Worm (Caenorhabditis elegans) whole organism, L3 larva: ENCODE measurements around the gene T01C3.3.
A peak's percentile ranks its signal among the peaks of the same experiment; 100 is the strongest.
"Not testable (repeated sequence)": the region's sequence is repeated elsewhere in the genome, so short reads cannot be mapped to it uniquely, and the experiment has no call there.

Source experiments
- R02D3.7 ChIP-seq: fragments of 150-350 bp; optimal IDR thresholded peaks from 2 replicates; lab custom pipeline; 2014; ENCODE audit warnings: missing biosample characterization, missing genetic modification characterization
- ZK546.5 ChIP-seq: sonication (generic microtip); optimal IDR thresholded peaks from 2 replicates; lab custom pipeline; 2017; ENCODE audit warnings: missing biosample characterization, missing genetic modification characterization
- ama-1 ChIP-seq: fragments of 150-350 bp; optimal IDR thresholded peaks from 2 replicates; lab custom pipeline; 2018
- ceh-16 ChIP-seq: sonication (generic microtip); optimal IDR thresholded peaks from 2 replicates; lab custom pipeline; 2017; ENCODE audit warnings: missing biosample characterization, missing genetic modification characterization
- ceh-28 ChIP-seq: fragments of 150-350 bp; optimal IDR thresholded peaks from 2 replicates; lab custom pipeline; 2014; ENCODE audit warnings: missing biosample characterization, missing genetic modification reagents, missing genetic modification characterization
- ceh-82 ChIP-seq: fragments of 150-350 bp; optimal IDR thresholded peaks from 2 replicates; lab custom pipeline; 2014; ENCODE audit warnings: missing biosample characterization, missing genetic modification characterization
- ceh-9 ChIP-seq: sonication (generic microtip); optimal IDR thresholded peaks from 2 replicates; lab custom pipeline; 2018; ENCODE audit warnings: missing biosample characterization, missing genetic modification characterization
- egl-27 ChIP-seq: sonication (generic microtip); optimal IDR thresholded peaks from 4 replicates; lab custom pipeline; 2017; ENCODE audit warnings: missing biosample characterization, missing genetic modification reagents, missing genetic modification characterization
- egl-5 ChIP-seq: fragments of 150-350 bp; optimal IDR thresholded peaks from 2 replicates; lab custom pipeline; 2017; ENCODE audit warnings: missing biosample characterization, missing genetic modification reagents, missing genetic modification characterization, inconsistent platforms
- elt-1 ChIP-seq: fragments of 150-350 bp; optimal IDR thresholded peaks from 2 replicates; lab custom pipeline; 2014; ENCODE audit warnings: missing biosample characterization, missing genetic modification characterization
- elt-2 ChIP-seq: sonication (generic microtip); optimal IDR thresholded peaks from 2 replicates; lab custom pipeline; 2016; ENCODE audit warnings: missing genetic modification reagents, mild to moderate bottlenecking, missing genetic modification characterization, missing compliant biosample characterization
- fos-1 ChIP-seq: fragments of 150-350 bp; optimal IDR thresholded peaks from 2 replicates; lab custom pipeline; 2014; ENCODE audit warnings: missing biosample characterization, missing genetic modification characterization
- hmg-11 ChIP-seq: sonication (generic microtip); optimal IDR thresholded peaks from 2 replicates; lab custom pipeline; 2016; ENCODE audit warnings: missing genetic modification characterization, missing compliant biosample characterization
- jun-1 ChIP-seq: fragments of 150-350 bp; optimal IDR thresholded peaks from 2 replicates; lab custom pipeline; 2014; ENCODE audit warnings: missing biosample characterization, missing genetic modification reagents, missing genetic modification characterization
- lin-15B ChIP-seq: fragments of 150-350 bp; optimal IDR thresholded peaks from 2 replicates; lab custom pipeline; 2014; ENCODE audit warnings: missing biosample characterization, missing genetic modification characterization
- lin-39 ChIP-seq: fragments of 150-350 bp; optimal IDR thresholded peaks from 2 replicates; lab custom pipeline; 2018; ENCODE audit warnings: missing biosample characterization, missing genetic modification reagents, missing genetic modification characterization
- lsy-12 ChIP-seq: sonication (generic microtip); optimal IDR thresholded peaks from 2 replicates; lab custom pipeline; 2016; ENCODE audit warnings: mild to moderate bottlenecking, missing genetic modification characterization, missing compliant biosample characterization
- mdl-1 ChIP-seq: fragments of 150-350 bp; optimal IDR thresholded peaks from 2 replicates; lab custom pipeline; 2014; ENCODE audit warnings: missing biosample characterization, missing genetic modification characterization
- mml-1 ChIP-seq: fragments of 150-350 bp; sonication (generic microtip); optimal IDR thresholded peaks from 3 replicates; lab custom pipeline; 2014; ENCODE audit warnings: missing biosample characterization, missing genetic modification characterization
- nfya-1 ChIP-seq: sonication (generic microtip); optimal IDR thresholded peaks from 2 replicates; lab custom pipeline; 2017; ENCODE audit warnings: missing genetic modification characterization, mild to moderate bottlenecking, missing compliant biosample characterization, antibody characterized with exemption, moderate library complexity; ENCODE audit not compliant: insufficient read depth
- nhr-11 ChIP-seq: fragments of 150-350 bp; optimal IDR thresholded peaks from 2 replicates; lab custom pipeline; 2014; ENCODE audit warnings: missing biosample characterization, missing genetic modification characterization
- nhr-23 ChIP-seq: fragments of 150-350 bp; optimal IDR thresholded peaks from 2 replicates; lab custom pipeline; 2014; ENCODE audit warnings: missing biosample characterization, missing genetic modification reagents, missing genetic modification characterization
- nhr-237 ChIP-seq: fragments of 150-350 bp; optimal IDR thresholded peaks from 2 replicates; lab custom pipeline; 2014; ENCODE audit warnings: missing biosample characterization, missing genetic modification characterization
- nhr-25 ChIP-seq: sonication (generic microtip); optimal IDR thresholded peaks from 2 replicates; lab custom pipeline; 2017; ENCODE audit warnings: missing biosample characterization, missing genetic modification characterization
- nhr-28 ChIP-seq: fragments of 150-350 bp; optimal IDR thresholded peaks from 2 replicates; lab custom pipeline; 2014; ENCODE audit warnings: missing biosample characterization, missing genetic modification characterization
- nhr-43 ChIP-seq: sonication (generic microtip); optimal IDR thresholded peaks from 2 replicates; lab custom pipeline; 2016; ENCODE audit warnings: mild to moderate bottlenecking, missing genetic modification characterization, missing compliant biosample characterization; ENCODE audit not compliant: poor library complexity, severe bottlenecking
- nhr-77 ChIP-seq: fragments of 150-350 bp; optimal IDR thresholded peaks from 2 replicates; lab custom pipeline; 2014; ENCODE audit warnings: missing biosample characterization, missing genetic modification characterization
- pha-4 ChIP-seq: fragments of 150-350 bp; optimal IDR thresholded peaks from 2 replicates; lab custom pipeline; 2014; ENCODE audit warnings: missing biosample characterization, missing genetic modification reagents, missing genetic modification characterization
- pqm-1 ChIP-seq: fragments of 150-350 bp; optimal IDR thresholded peaks from 2 replicates; lab custom pipeline; 2017; ENCODE audit warnings: missing biosample characterization, missing genetic modification characterization, inconsistent platforms
- skn-1 ChIP-seq: fragments of 150-350 bp; optimal IDR thresholded peaks from 2 replicates; lab custom pipeline; 2014; ENCODE audit warnings: missing biosample characterization, missing genetic modification characterization
- snpc-4 ChIP-seq: fragments of 150-350 bp; optimal IDR thresholded peaks from 2 replicates; lab custom pipeline; 2014; ENCODE audit warnings: missing biosample characterization, missing genetic modification characterization
- tbx-2 ChIP-seq: sonication (generic microtip); optimal IDR thresholded peaks from 2 replicates; lab custom pipeline; 2016; ENCODE audit warnings: mild to moderate bottlenecking, missing genetic modification characterization, missing compliant biosample characterization
- unc-62 ChIP-seq: fragments of 150-350 bp; sonication (generic microtip); optimal IDR thresholded peaks from 4 replicates; lab custom pipeline; 2014; ENCODE audit warnings: missing biosample characterization, missing genetic modification reagents, missing genetic modification characterization
- ztf-4 ChIP-seq: fragments of 150-350 bp; optimal IDR thresholded peaks from 2 replicates; lab custom pipeline; 2014; ENCODE audit warnings: missing biosample characterization, missing genetic modification characterization

The T01C3.3 gene

ce11 chrV:14992627-14993117 lies at the start of gene T01C3.3:
Gene T01C3.3 (minus strand): TSS chrV:14992677.
- no peak for TF ChIP-seq mdl-1 (tag; lab: Kevin White, UChicago)
- no peak for TF ChIP-seq skn-1 (tag; lab: Kevin White, UChicago)
- TF ChIP-seq mml-1 (tag; lab: Kevin White, UChicago), result no peak
- TF ChIP-seq unc-62 (GFP tag; lab: Kevin White, UChicago), result no peak
- no peak for TF ChIP-seq ceh-82 (tag; lab: Kevin White, UChicago)
- no peak for TF ChIP-seq nhr-237 (tag; lab: Kevin White, UChicago)
- no peak for TF ChIP-seq egl-5 (tag; lab: Kevin White, UChicago)
- TF ChIP-seq ztf-4 (tag; lab: Kevin White, UChicago), result no peak
- no peak for TF ChIP-seq fos-1 (tag; lab: Kevin White, UChicago)
- TF ChIP-seq ceh-28, result no peak
- no peak for TF ChIP-seq nhr-23 (tag; lab: Kevin White, UChicago)
- no peak for TF ChIP-seq pha-4 (tag; lab: Kevin White, UChicago)
- no peak for TF ChIP-seq pqm-1 (tag; lab: Kevin White, UChicago)
- no peak for TF ChIP-seq egl-27 (tag; lab: Kevin White, UChicago)
- TF ChIP-seq jun-1, result no peak

ce11 chrV:15036769-15037168 lies 44.3 kb upstream of the T01C3.3 start, which contains the start of gene melo-3:
Gene melo-3 (minus strand): TSS chrV:15036869.
- not testable (repeated sequence) for TF ChIP-seq nhr-28; ama-1 (lab: Kevin White, UChicago); nhr-25

ce11 chrV:15031373-15031772 lies 38.9 kb upstream of the T01C3.3 start, which contains the start of gene cng-1:
Gene cng-1 (minus strand): TSS chrV:15031473.
- not testable (repeated sequence) for TF ChIP-seq R02D3.7 (tag; lab: Kevin White, UChicago); jun-1; lsy-12 (tag; lab: Kevin White, UChicago)

ce11 chrV:15028896-15029519 lies 36.5 kb upstream of the T01C3.3 start, which contains the start of gene F14H8.8:
Gene F14H8.8 (plus strand): TSS chrV:15029469.
- TF ChIP-seq elt-1 (tag; lab: Kevin White, UChicago), result no peak
- no peak for TF ChIP-seq egl-5 (tag; lab: Kevin White, UChicago)
- peak; percentile 3 for TF ChIP-seq nhr-43 (tag; lab: Kevin White, UChicago)
- no peak for TF ChIP-seq ceh-9 (tag; lab: Kevin White, UChicago)
- TF ChIP-seq snpc-4 (tag; lab: Kevin White, UChicago), result peak; percentile 93
- TF ChIP-seq nhr-25, result peak; percentile 62
- TF ChIP-seq lin-15B (tag; lab: Kevin White, UChicago), result peak; percentile 6
- TF ChIP-seq nhr-11 (tag; lab: Kevin White, UChicago), result no peak
- TF ChIP-seq ceh-16 (tag; lab: Kevin White, UChicago), result no peak
- TF ChIP-seq elt-2 (tag; lab: Kevin White, UChicago), result no peak
- TF ChIP-seq ZK546.5, result no peak
- no peak for TF ChIP-seq pqm-1 (tag; lab: Kevin White, UChicago)
- peak; percentile 32 for TF ChIP-seq nfya-1 (tag; lab: Kevin White, UChicago)
- TF ChIP-seq nhr-23 (tag; lab: Kevin White, UChicago), result peak; percentile 23

- TF ChIP-seq hmg-11 (tag; lab: Kevin White, UChicago) (no peak), nhr-77 (tag; lab: Kevin White, UChicago) (no peak), tbx-2 (no peak), skn-1 (tag; lab: Kevin White, UChicago) (no peak), lin-39 (tag; lab: Kevin White, UChicago) (no peak), nfya-1 (tag; lab: Kevin White, UChicago) (no peak), nhr-28 (no peak), egl-27 (tag; lab: Kevin White, UChicago) (no peak), lin-15B (tag; lab: Kevin White, UChicago) (no peak), elt-2 (tag; lab: Kevin White, UChicago) (no peak), ceh-82 (tag; lab: Kevin White, UChicago) (no peak)
These were observed 31.1 kb upstream of the T01C3.3 start, which contains the start of gene F14H8.4 for ce11 chrV:15023544-15023943. Gene F14H8.4 (plus strand): TSS chrV:15023844.
